Fruit fly (Drosophila melanogaster) Kc167 (cell line): ENCODE results near the gene shf.

ENCODE experiments used
- Myc ChIP-seq: fragments of >200 bp; optimal IDR thresholded peaks from 2 replicates; lab custom pipeline; 2017; ENCODE audit warnings: missing external identifiers
- Sin3A ChIP-seq: fragments of >200 bp; optimal IDR thresholded peaks from 2 replicates; lab custom pipeline; 2018; ENCODE audit warnings: missing external identifiers
- h ChIP-seq: fragments of >200 bp; optimal IDR thresholded peaks from 3 replicates; lab custom pipeline; 2018; ENCODE audit warnings: missing external identifiers
- psq ChIP-seq: fragments of >200 bp; optimal IDR thresholded peaks from 2 replicates; lab custom pipeline; 2017; ENCODE audit warnings: missing external identifiers
- ttk ChIP-seq: sonication (Bioruptor generic); optimal IDR thresholded peaks from 2 replicates; lab custom pipeline; 2017; ENCODE audit warnings: missing external identifiers

- TF ChIP-seq h (lab: Kevin White, UChicago) (no peak), Myc (no peak), psq (no peak), Sin3A (lab: Kevin White, UChicago) (no peak), ttk (lab: Kevin White, UChicago) (no peak)
Measured at dm6 chrX:6778068-6778467, 1.4 kb downstream of the shf start.
